Fruit fly (Drosophila melanogaster): ENCODE results near the gene CG31673.

CG31673 gene

DNA sequence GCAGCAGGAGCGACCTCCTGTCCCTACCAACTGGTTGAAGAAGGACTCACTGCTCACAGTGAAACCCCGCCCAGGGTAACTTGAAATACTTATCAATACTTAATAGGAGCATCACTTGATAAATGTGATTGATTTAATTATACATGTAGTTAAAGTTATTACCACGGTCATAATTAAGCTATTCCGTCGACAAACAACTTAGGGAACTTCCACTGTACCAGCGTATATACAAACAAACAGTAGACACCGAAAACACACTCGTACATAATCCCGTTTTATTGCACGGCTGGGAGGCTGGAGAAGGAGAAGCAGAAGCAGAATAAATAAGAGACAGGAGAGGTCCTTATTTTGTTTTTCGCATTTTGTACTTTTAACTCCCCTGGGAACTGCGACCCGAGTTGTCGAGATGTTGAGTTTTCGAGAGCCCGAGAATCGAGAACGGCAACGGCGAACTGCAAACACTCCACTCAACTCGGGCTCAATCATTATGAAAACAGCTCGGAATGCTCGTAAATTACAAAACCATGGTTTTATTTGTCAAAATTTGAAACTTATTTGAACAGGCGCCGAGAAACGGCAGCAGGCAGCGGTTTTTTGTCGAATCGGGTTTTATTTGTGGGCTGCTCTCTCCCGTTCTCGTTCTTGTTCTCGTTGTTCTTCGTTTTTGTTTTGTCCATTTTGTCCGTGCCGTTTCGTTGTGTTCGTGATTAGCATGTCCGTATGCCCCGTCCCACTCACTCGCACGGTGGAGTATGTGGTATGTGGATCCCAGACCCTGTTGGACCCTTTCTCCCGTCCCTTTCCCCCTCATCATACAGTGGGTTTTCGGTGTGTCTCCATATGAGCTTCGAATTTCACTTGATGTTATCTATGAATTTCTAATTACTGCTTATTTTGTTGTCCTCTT is 29.2 kb upstream of the CG31673 start:
- TF ChIP-seq lz (GFP tag; optimal IDR thresholded peaks at IDR 0.05) (peak; percentile 97), CG3919 (GFP tag; optimal IDR thresholded peaks at IDR 0.05) (peak; percentile 97), Eip93F (GFP tag; optimal IDR thresholded peaks at IDR 0.05) (peak; percentile 95), CG10669 (GFP tag; optimal IDR thresholded peaks at IDR 0.05) (peak; percentile 97), CG8119 (GFP tag; IDR thresholded peaks at IDR 0.05) (peak; percentile 77), Ets21C (GFP tag; optimal IDR thresholded peaks at IDR 0.05) (peak; percentile 97), eg (GFP tag; IDR thresholded peaks at IDR 0.05) (peak; percentile 78), dac (GFP tag; optimal IDR thresholded peaks at IDR 0.05) (peak; percentile 38), CG6792 (GFP tag; optimal IDR thresholded peaks at IDR 0.05) (peak; percentile 95), CG34406 (GFP tag; optimal IDR thresholded peaks at IDR 0.05) (peak; percentile 93), Sox102F (GFP tag; optimal IDR thresholded peaks at IDR 0.05) (peak; percentile 98), fd59A (GFP tag; optimal IDR thresholded peaks at IDR 0.05) (peak; percentile 96), CG11294 (GFP tag; IDR thresholded peaks at IDR 0.05) (no peak; the same call in 1 of the 2 replicates), CG6163 (GFP tag; IDR thresholded peaks at IDR 0.05) (peak; percentile 96), CG6854 (GFP tag; optimal IDR thresholded peaks at IDR 0.05) (peak; percentile 91), Ets96B (tag; optimal IDR thresholded peaks at IDR 0.05) (peak; percentile 97), CG4318 (GFP tag; optimal IDR thresholded peaks at IDR 0.05) (peak; percentile 50), fd85E (GFP tag; optimal IDR thresholded peaks at IDR 0.05) (peak; percentile 79), dsx (GFP tag; optimal IDR thresholded peaks at IDR 0.05; ENCODE audit: poor library complexity, severe bottlenecking) (peak; percentile 96), salr (GFP tag; optimal IDR thresholded peaks at IDR 0.05) (peak; percentile 82 to 97), OdsH (GFP tag; optimal IDR thresholded peaks at IDR 0.05) (peak; percentile 94), esn (GFP tag; optimal IDR thresholded peaks at IDR 0.05) (peak; percentile 98), topi (GFP tag; optimal IDR thresholded peaks at IDR 0.05) (peak; percentile 97), CG6808 (GFP tag; optimal IDR thresholded peaks at IDR 0.05) (peak; percentile 97), Hr39 (GFP tag; optimal IDR thresholded peaks at IDR 0.05) (peak; percentile 98), achi (GFP tag; optimal IDR thresholded peaks at IDR 0.05) (peak; percentile 93), Met (GFP tag; optimal IDR thresholded peaks at IDR 0.05) (peak; percentile 99), CG16779 (tag; optimal IDR thresholded peaks at IDR 0.05) (peak; percentile 77), CG3032 (tag; optimal IDR thresholded peaks at IDR 0.05) (peak; percentile 97), Smox (GFP tag; optimal IDR thresholded peaks at IDR 0.05) (peak; percentile 97), Hr4 (GFP tag; optimal IDR thresholded peaks at IDR 0.05) (peak; percentile 81), Sox14 (GFP tag; optimal IDR thresholded peaks at IDR 0.05) (peak; percentile 97), CG7368 (GFP tag; optimal IDR thresholded peaks at IDR 0.05) (peak; percentile 93), CG32006 (GFP tag; optimal IDR thresholded peaks at IDR 0.05) (peak; percentile 79), Gug (GFP tag; IDR thresholded peaks at IDR 0.05) (peak; percentile 61), Hr38 (GFP tag; optimal IDR thresholded peaks at IDR 0.05) (no peak), acj6 (GFP tag; optimal IDR thresholded peaks at IDR 0.05) (peak; percentile 96), CG15336 (GFP tag; IDR thresholded peaks at IDR 0.05) (peak; percentile 65), CG9139 (GFP tag; optimal IDR thresholded peaks at IDR 0.05) (peak; percentile 95), CG11762 (GFP tag; optimal IDR thresholded peaks at IDR 0.05; ENCODE audit: insufficient read depth) (peak; percentile 92), vri (GFP tag; optimal IDR thresholded peaks at IDR 0.05) (peak; percentile 97), CG8319 (GFP tag; optimal IDR thresholded peaks at IDR 0.05) (peak; percentile 94), Lpt (GFP tag; optimal IDR thresholded peaks at IDR 0.05) (peak; percentile 82), CG6276 (GFP tag; optimal IDR thresholded peaks at IDR 0.05) (peak; percentile 71), CG10631 (GFP tag; optimal IDR thresholded peaks at IDR 0.05) (peak; percentile 95), CG8632 (GFP tag; optimal IDR thresholded peaks at IDR 0.05) (peak; percentile 93), net (GFP tag; optimal IDR thresholded peaks at IDR 0.05) (peak; percentile 93), CG31627 (GFP tag; optimal IDR thresholded peaks at IDR 0.05) (peak; percentile 98), Blimp-1 (GFP tag; optimal IDR thresholded peaks at IDR 0.05) (peak; percentile 90)
